Worm (Caenorhabditis elegans) whole organism, midembryonic: Measurements from ENCODE around the gene nlp-53.

Experiments used
- flt-1 ChIP-seq: fragments of 200-800 bp; sonication (Bioruptor generic); IDR thresholded peaks from 2 replicates; pipeline ENCODE4 v1.3.6; 2022; ENCODE audit warnings: missing genetic modification characterization, missing compliant biosample characterization
- klf-2 ChIP-seq: fragments of 200-800 bp; sonication (Bioruptor generic); conservative IDR thresholded peaks from 2 replicates; pipeline ENCODE4 v1.3.6; 2022; ENCODE audit warnings: missing genetic modification reagents, missing genetic modification characterization, missing compliant biosample characterization
- med-1 ChIP-seq: sonication (generic microtip); optimal IDR thresholded peaks from 2 replicates; lab custom pipeline; 2017; ENCODE audit warnings: missing genetic modification characterization, mild to moderate bottlenecking, missing compliant biosample characterization, antibody characterized with exemption, missing genetic modification reagents; ENCODE audit not compliant: insufficient read depth
- ztf-23 ChIP-seq: fragments of 200-800 bp; sonication (Bioruptor generic); IDR thresholded peaks from 2 replicates; pipeline ENCODE4 v1.3.6; 2022; ENCODE audit warnings: missing genetic modification reagents, missing genetic modification characterization, missing compliant biosample characterization
- ztf-29 ChIP-seq: fragments of 200-800 bp; sonication (Bioruptor generic); IDR thresholded peaks from 2 replicates; pipeline ENCODE4 v1.3.6; 2022; ENCODE audit warnings: missing genetic modification reagents, missing genetic modification characterization, missing compliant biosample characterization

- TF ChIP-seq ztf-23 (GFP tag; lab: Robert Waterston, UW) (peak; percentile 66; the same call in 1 of the 2 replicates), klf-2 (peak; percentile 42; the same call in 1 of the 2 replicates), med-1 (GFP tag; lab: Kevin White, UChicago) (no peak), flt-1 (GFP tag; lab: Robert Waterston, UW) (peak; percentile 88), ztf-29 (GFP tag; lab: Robert Waterston, UW) (0 out of 2 replicates have a peak, but pooled peaks have one; percentile 34)
Observed at ce11 chrX:13653573-13653972, 34.9 kb downstream of the nlp-53 start.
